Worm (Caenorhabditis elegans): Measurements from ENCODE around the gene T07E3.3.

T07E3.3 gene

ce11 chrIII:6887574-6887973 is 16.1 kb upstream of the T07E3.3 start (continued):
- TF ChIP-seq lir-1 (GFP tag; conservative IDR thresholded peaks at IDR 0.05) (peak; percentile 38; the same call in 1 of the 2 replicates), let-526 (GFP tag; IDR thresholded peaks at IDR 0.05) (peak; percentile 71; the same call in 1 of the 2 replicates), ceh-79 (tag; optimal IDR thresholded peaks at IDR 0.05) (no peak), F22D6.2 (tag; optimal IDR thresholded peaks at IDR 0.05) (no peak), dox-1 (GFP tag; IDR thresholded peaks at IDR 0.05) (no peak; the same call in 1 of the 2 replicates), madf-6 (GFP tag; IDR thresholded peaks at IDR 0.05) (no peak), egl-18 (GFP tag; IDR thresholded peaks at IDR 0.05) (no peak), Y67H2A.10 (GFP tag; conservative IDR thresholded peaks at IDR 0.05) (0 out of 2 replicates have a peak, but pooled peaks have one; percentile 38), atf-7 (tag; optimal IDR thresholded peaks at IDR 0.05) (no peak), lsy-27 (tag; optimal IDR thresholded peaks at IDR 0.05; ENCODE audit: borderline replicate concordance, insufficient read depth) (peak; percentile 64), mel-28 (tag; optimal IDR thresholded peaks at IDR 0.05; ENCODE audit: borderline replicate concordance) (no peak), Y79H2A.3 (GFP tag; conservative IDR thresholded peaks at IDR 0.05) (peak; percentile 72; the same call in 1 of the 2 replicates), nfya-1 (tag; optimal IDR thresholded peaks at IDR 0.05; ENCODE audit: borderline replicate concordance, insufficient read depth) (no peak), tbx-9 (tag; optimal IDR thresholded peaks at IDR 0.05; ENCODE audit: borderline replicate concordance) (no peak), akir-1 (GFP tag; optimal IDR thresholded peaks at IDR 0.05) (peak; percentile 6), nfya-2 (GFP tag; IDR thresholded peaks at IDR 0.05) (no peak), rcor-1 (GFP tag; IDR thresholded peaks at IDR 0.05) (peak; percentile 76), ama-1 (optimal IDR thresholded peaks at IDR 0.05) (no peak), ama-1 (GFP tag; optimal IDR thresholded peaks at IDR 0.05) (peak in 1 of 2 experiments; percentile 89), ztf-3 (GFP tag; optimal IDR thresholded peaks at IDR 0.05) (no peak), snpc-1.3 (tag; optimal IDR thresholded peaks at IDR 0.05; ENCODE audit: insufficient read depth) (peak; percentile 54), chd-7 (tag; optimal IDR thresholded peaks at IDR 0.05) (peak; percentile 58), athp-1 (tag; optimal IDR thresholded peaks at IDR 0.05) (peak; percentile 63), efl-1 (GFP tag; optimal IDR thresholded peaks at IDR 0.05) (peak; percentile 30), mes-4 (tag; optimal IDR thresholded peaks at IDR 0.05) (peak; percentile 62), F57A8.1 (GFP tag; optimal IDR thresholded peaks at IDR 0.05) (no peak), sea-2 (GFP tag; IDR thresholded peaks at IDR 0.05) (no peak), F49E8.2 (tag; optimal IDR thresholded peaks at IDR 0.05; ENCODE audit: insufficient read depth) (peak; percentile 76), ceh-91 (GFP tag; IDR thresholded peaks at IDR 0.05) (no peak), ztf-28 (GFP tag; IDR thresholded peaks at IDR 0.05) (peak; percentile 73), tbp1 (GFP tag; optimal IDR thresholded peaks at IDR 0.05) (peak; percentile 99), pha-4 (tag; optimal IDR thresholded peaks at IDR 0.05) (no peak), ztf-22 (GFP tag; optimal IDR thresholded peaks at IDR 0.05) (no peak), F55B11.4 (tag; optimal IDR thresholded peaks at IDR 0.05; ENCODE audit: borderline replicate concordance, insufficient read depth) (no peak), hlh-26 (GFP tag; conservative IDR thresholded peaks at IDR 0.05) (no peak), egrh-3 (GFP tag; IDR thresholded peaks at IDR 0.05) (peak; percentile 32; the same call in 1 of the 2 replicates), ztf-25 (GFP tag; IDR thresholded peaks at IDR 0.05) (peak; percentile 93), C17E4.6 (GFP tag; IDR thresholded peaks at IDR 0.05) (no peak), D2030.7 (GFP tag; IDR thresholded peaks at IDR 0.05) (peak; percentile 85), madf-8 (GFP tag; conservative IDR thresholded peaks at IDR 0.05) (0 out of 2 replicates have a peak, but pooled peaks have one; percentile 18), zim-3 (tag; optimal IDR thresholded peaks at IDR 0.05) (peak; percentile 47), nfyb-1 (GFP tag; IDR thresholded peaks at IDR 0.05) (peak; percentile 81), attf-3 (GFP tag; conservative IDR thresholded peaks at IDR 0.05) (peak; percentile 64), fkh-3 (tag; optimal IDR thresholded peaks at IDR 0.05) (peak; percentile 51), ccch-3 (GFP tag; optimal IDR thresholded peaks at IDR 0.05) (no peak), dpff-1 (tag; optimal IDR thresholded peaks at IDR 0.05) (no peak), F23B12.7 (tag; optimal IDR thresholded peaks at IDR 0.05; ENCODE audit: insufficient read depth) (peak; percentile 92), lin-40 (tag; optimal IDR thresholded peaks at IDR 0.05) (peak; percentile 21)

All from whole organism, young adult.